Worm (Caenorhabditis elegans): Measurements from ENCODE around the gene slfl-5.

ce11 chrV:12287667-12288066, 42.8 kb upstream of the slfl-5 start:
- TF ChIP-seq sma-3 (GFP tag; optimal IDR thresholded peaks at IDR 0.05) (no peak), ZK546.5 (tag; optimal IDR thresholded peaks at IDR 0.05) (no peak), F13H6.1 (tag; optimal IDR thresholded peaks at IDR 0.05) (no peak), nhr-237 (tag; optimal IDR thresholded peaks at IDR 0.05) (no peak), lin-39 (tag; optimal IDR thresholded peaks at IDR 0.05) (no peak), egl-27 (tag; optimal IDR thresholded peaks at IDR 0.05) (no peak)
